Worm (Caenorhabditis elegans): ENCODE measurements around the gene rab-14.
A peak's percentile ranks its signal among the peaks of the same experiment; 100 is the strongest.

ce11 chrX:15598661-15599384 is 7.6 kb downstream of the rab-14 start:
- TF ChIP-seq nfya-1 (tag; optimal IDR thresholded peaks at IDR 0.05; ENCODE audit: insufficient read depth) (no peak), jun-1 (tag; optimal IDR thresholded peaks at IDR 0.05) (no peak), daf-12 (tag; optimal IDR thresholded peaks at IDR 0.05) (no peak), pqm-1 (tag; optimal IDR thresholded peaks at IDR 0.05) (peak; percentile 45)
